Worm (Caenorhabditis elegans): ENCODE data around the gene wah-1.

Gene wah-1

DNA sequence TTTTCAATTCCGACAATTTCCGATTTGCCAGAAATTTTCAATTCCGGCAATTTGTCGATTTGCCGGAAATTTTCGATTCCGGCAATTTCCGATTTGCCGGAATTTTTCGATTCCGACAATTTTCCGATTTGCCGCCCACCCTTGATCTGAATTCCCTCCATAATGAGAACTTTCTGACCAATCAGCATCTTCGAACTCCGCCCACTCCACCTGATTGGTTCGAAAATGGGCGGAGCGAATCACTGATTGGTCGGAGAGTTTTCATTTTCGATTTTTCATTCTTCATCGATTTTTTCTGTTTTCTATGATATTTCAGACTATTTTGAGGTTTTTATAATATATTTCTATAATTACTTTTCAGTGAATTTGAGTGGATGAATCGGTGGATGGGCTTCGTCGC lies 35.8 kb upstream of the wah-1 start:
- TF ChIP-seq ceh-88 (GFP tag; IDR thresholded peaks at IDR 0.05) (no peak), hlh-17 (GFP tag; optimal IDR thresholded peaks at IDR 0.05; ENCODE audit: borderline replicate concordance) (no peak)

DNA sequence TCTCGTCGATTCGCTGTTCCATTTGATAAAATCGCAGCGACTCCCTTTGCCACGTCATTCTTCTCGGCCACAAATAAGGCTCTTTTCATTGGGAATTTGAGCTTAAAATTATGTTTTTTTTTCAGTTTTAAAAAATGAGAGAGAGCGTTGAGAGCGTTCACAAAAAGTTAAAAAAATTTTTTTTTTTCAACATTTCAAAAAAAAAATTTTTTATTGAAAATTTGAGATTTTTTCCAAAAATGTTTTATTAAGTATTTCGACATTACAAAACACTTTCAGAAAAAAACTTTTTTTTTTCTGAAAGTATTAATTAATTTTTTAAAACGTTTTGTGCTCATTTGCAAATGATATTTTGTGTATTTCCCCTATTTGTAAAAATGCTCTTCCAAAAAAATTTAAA lies 29.9 kb upstream of the wah-1 start, which contains the start of gene top-3:
Gene top-3 (minus strand): TSS at position 101 of the 400 bp plus-strand sequence.
- TF ChIP-seq C04F5.9 (tag; optimal IDR thresholded peaks at IDR 0.05) (no peak), lin-35 (GFP tag; optimal IDR thresholded peaks at IDR 0.05) (no peak), ztf-11 (tag; optimal IDR thresholded peaks at IDR 0.05) (no peak), Y116A8C.19 (tag; optimal IDR thresholded peaks at IDR 0.05; ENCODE audit: borderline replicate concordance) (no peak)

DNA sequence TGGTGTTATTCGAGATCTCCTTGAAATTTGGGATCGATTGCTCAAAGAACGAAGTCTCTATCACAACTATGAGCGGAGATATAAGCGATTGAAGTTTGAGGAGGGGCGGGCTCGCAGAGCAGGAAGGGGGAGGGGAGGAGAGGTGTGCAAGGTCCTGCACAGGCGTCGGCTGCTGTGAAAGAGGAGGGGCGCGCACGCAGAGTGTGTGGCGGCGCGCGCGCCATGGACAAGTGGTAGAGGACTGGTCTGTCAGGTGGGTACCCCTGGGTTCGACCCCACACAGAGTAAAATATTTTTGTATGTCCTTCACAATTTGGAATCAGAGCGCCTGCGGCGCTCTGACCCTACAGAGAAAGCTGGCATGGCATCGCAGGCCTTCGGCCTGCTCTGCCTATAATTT lies 22.9 kb upstream of the wah-1 start:
- TF ChIP-seq ceh-88 (GFP tag; IDR thresholded peaks at IDR 0.05): peak; percentile 59; the same call in 1 of the 2 replicates
- peak; percentile 43; the same call in 1 of the 2 replicates for TF ChIP-seq unc-98 (GFP tag; IDR thresholded peaks at IDR 0.05)
- TF ChIP-seq snpc-4 (tag; optimal IDR thresholded peaks at IDR 0.05): peak; percentile 13
- peak; percentile 61 for TF ChIP-seq grh-1 (GFP tag; IDR thresholded peaks at IDR 0.05)
- TF ChIP-seq mab-9 (GFP tag; IDR thresholded peaks at IDR 0.05): peak; percentile 40; the same call in 1 of the 2 replicates
- peak; percentile 81 for TF ChIP-seq nhr-19 (GFP tag; conservative IDR thresholded peaks at IDR 0.05)

DNA sequence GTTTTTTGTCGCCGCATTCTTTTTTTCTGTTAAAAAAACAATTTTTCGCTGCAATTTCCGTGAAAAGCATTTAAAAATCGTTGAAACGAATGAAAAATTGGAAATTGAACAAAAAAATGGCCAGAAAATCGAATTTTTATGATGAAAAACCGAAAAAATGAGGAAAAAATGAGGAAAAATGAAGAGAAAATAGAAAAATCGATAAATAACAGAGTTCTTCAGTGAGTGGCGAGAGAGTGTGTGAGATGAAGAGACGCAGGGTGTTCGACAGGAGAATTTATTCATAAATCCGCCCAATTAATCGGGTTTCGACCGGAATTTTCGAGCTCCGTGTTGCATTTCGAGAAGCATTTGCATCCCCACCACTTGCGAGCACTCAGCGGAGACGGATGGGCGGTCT lies 18.6 kb upstream of the wah-1 start, which contains the start of gene Y56A3A.28:
Gene Y56A3A.28 (minus strand): TSS at position 33 of the 400 bp plus-strand sequence.
- no peak for TF ChIP-seq egl-13 (tag; optimal IDR thresholded peaks at IDR 0.05)
- TF ChIP-seq efl-1 (optimal IDR thresholded peaks at IDR 0.05): peak in 1 of 2 experiments; percentile 20
- peak in 1 of 2 experiments; percentile 25 for TF ChIP-seq efl-1 (GFP tag; optimal IDR thresholded peaks at IDR 0.05 in 1 of 2)
- TF ChIP-seq dpl-1 (GFP tag; optimal IDR thresholded peaks at IDR 0.05): peak in 1 of 3 experiments; percentile 14
- no peak for TF ChIP-seq ztf-11 (tag; optimal IDR thresholded peaks at IDR 0.05)

DNA sequence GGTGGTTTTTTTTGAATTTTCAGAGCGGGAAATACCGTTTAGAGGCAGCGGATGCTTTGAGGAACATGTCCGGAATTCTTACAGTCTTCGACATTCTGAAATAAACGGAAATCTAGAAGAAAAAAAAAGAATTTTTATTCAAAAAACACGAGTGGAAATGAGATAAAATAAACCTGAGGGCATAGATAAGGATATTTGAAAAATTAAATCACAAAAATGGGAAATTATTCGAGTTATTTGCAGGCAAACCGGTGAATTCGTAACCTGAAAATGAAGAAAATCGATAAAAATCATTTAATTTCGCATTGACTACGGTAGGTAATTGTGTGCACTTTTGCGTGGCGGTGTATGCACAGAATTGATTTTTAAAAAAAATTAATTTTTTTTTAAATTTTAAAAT lies 16.0 kb upstream of the wah-1 start, which contains the start of gene ung-1:
Gene ung-1 (minus strand): TSS at position 101 of the 400 bp plus-strand sequence.
- TF ChIP-seq sup-37 (GFP tag; optimal IDR thresholded peaks at IDR 0.05) (no peak), sox-4 (tag; optimal IDR thresholded peaks at IDR 0.05) (no peak), isw-1 (GFP tag; IDR thresholded peaks at IDR 0.05) (no peak), mep-1 (tag; optimal IDR thresholded peaks at IDR 0.05) (no peak), pag-3 (tag; optimal IDR thresholded peaks at IDR 0.05; ENCODE audit: borderline replicate concordance, insufficient read depth) (no peak), nhr-84 (tag; optimal IDR thresholded peaks at IDR 0.05) (no peak), C16A3.4 (tag; optimal IDR thresholded peaks at IDR 0.05) (no peak), pax-3 (tag; optimal IDR thresholded peaks at IDR 0.05) (no peak), irx-1 (tag; optimal IDR thresholded peaks at IDR 0.05) (no peak), nhr-12 (tag; optimal IDR thresholded peaks at IDR 0.05) (no peak), ztf-4 (tag; optimal IDR thresholded peaks at IDR 0.05) (no peak)

DNA sequence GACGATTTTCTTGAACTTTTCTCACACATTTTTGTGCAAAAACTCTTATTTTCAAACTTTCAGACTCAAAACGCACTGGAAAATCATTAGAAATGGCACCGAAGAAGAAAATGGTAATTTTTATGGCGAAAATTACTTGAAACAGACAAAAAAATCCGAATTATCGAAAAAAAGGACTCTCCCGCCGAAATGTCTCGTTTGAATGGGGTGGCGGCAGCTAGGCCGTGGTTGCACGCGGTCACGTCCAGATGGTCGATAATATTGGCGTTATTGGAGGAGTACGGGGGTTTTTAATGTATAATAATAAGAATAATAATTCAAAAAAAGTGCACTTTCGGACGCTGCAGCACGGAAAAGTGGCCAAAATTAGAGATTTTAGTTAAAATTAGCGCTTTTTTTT lies 15.6 kb upstream of the wah-1 start, which contains the start of gene Y56A3A.31:
Gene Y56A3A.31 (plus strand): TSS at position 64 of the 400 bp plus-strand sequence.
- TF ChIP-seq mdl-1 (tag; optimal IDR thresholded peaks at IDR 0.05): peak in 1 of 2 experiments; percentile 4
- TF ChIP-seq unc-30 (tag; optimal IDR thresholded peaks at IDR 0.05): no peak
- peak; percentile 25 to 81 for TF ChIP-seq lin-35 (GFP tag; optimal IDR thresholded peaks at IDR 0.05)
- TF ChIP-seq nhr-85 (tag): peak; percentile 46
- peak; percentile 79 to 87 for TF ChIP-seq efl-1 (optimal IDR thresholded peaks at IDR 0.05)
- peak; percentile 75 to 98 for TF ChIP-seq efl-1 (GFP tag; optimal IDR thresholded peaks at IDR 0.05 in 1 of 2)
- TF ChIP-seq dpl-1 (GFP tag; optimal IDR thresholded peaks at IDR 0.05): peak; percentile 39 to 80 (median 73)
- TF ChIP-seq hlh-17 (GFP tag; optimal IDR thresholded peaks at IDR 0.05; ENCODE audit: borderline replicate concordance): no peak

DNA sequence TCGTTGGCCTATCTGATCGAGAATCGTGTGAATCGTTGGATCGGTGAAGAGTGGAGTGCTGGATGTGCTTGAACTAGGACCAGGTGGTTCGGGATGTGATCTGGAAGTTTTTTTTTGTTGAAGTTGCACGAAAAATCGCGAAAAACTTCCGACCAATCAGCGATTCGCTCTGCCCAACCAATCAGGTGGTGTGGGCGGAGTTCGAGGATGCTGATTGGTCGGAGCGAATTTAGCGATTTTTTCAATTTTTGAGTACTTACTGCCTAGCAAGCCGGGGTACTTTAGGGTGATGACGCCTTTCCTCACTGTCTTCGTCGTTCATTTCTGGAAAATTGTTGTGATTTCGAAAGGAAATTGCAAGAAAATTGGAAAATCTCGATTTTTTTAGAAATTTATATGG lies 11.2 kb upstream of the wah-1 start, which contains the start of gene Y56A3A.30:
Gene Y56A3A.30 (minus strand): TSS at position 324 of the 400 bp plus-strand sequence.
- TF ChIP-seq snpc-4 (tag; optimal IDR thresholded peaks at IDR 0.05) (no peak), tbx-2 (tag; optimal IDR thresholded peaks at IDR 0.05) (no peak), ceh-82 (tag; optimal IDR thresholded peaks at IDR 0.05) (no peak), mdl-1 (tag; optimal IDR thresholded peaks at IDR 0.05) (no peak), lin-15B (tag; optimal IDR thresholded peaks at IDR 0.05) (no peak), blmp-1 (tag; optimal IDR thresholded peaks at IDR 0.05) (no peak), dpl-1 (GFP tag; optimal IDR thresholded peaks at IDR 0.05) (no peak), pqm-1 (tag; optimal IDR thresholded peaks at IDR 0.05) (no peak), xbp-1 (tag; optimal IDR thresholded peaks at IDR 0.05) (no peak), nhr-12 (tag; optimal IDR thresholded peaks at IDR 0.05) (no peak), alr-1 (tag; optimal IDR thresholded peaks at IDR 0.05; ENCODE audit: borderline replicate concordance) (no peak), fkh-8 (tag; optimal IDR thresholded peaks at IDR 0.05) (no peak), snu-23 (GFP tag; optimal IDR thresholded peaks at IDR 0.05) (no peak), ceh-8 (GFP tag; optimal IDR thresholded peaks at IDR 0.05) (no peak), C16A3.4 (tag; optimal IDR thresholded peaks at IDR 0.05) (no peak), unc-62 (GFP tag; optimal IDR thresholded peaks at IDR 0.05) (no peak)

Measured in whole organism, L1 larva.